Fruit fly (Drosophila melanogaster): Measurements from ENCODE around the gene AOX3.

The AOX3 gene

DNA sequence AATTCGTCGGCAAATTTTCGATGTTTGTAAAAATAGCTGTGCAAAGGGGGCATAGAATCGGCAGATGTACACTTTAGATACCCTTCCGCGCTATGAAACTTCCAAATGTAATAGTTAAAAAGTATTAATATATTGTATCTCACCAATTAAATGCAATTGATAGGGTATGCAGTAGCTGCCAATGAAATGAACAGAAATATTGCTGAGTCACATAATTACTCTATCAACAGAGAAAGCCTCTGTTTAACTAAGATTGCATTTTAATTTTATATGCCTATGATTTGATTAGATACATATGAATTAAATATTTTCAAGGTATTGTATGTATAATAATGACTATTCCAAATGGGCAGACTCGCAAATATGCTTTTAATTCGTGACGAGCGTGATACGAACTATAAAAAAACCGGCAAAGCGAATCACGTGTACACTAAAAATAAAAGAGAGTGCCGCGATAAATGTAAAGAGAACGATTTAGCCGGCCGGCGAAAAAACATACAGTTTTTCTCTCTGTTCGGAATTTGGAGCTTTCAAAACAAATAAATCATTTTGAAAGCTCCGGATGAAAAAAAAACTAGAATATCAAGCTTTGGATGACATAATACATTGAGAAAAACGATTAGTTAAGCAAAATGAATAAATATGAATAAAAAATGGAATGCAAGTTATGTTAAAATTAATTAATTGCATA is at the start of gene AOX3:
TSS of gene AOX3 (minus strand) at position 362 of the 691 bp plus-strand sequence.
- TF ChIP-seq Vsx2 (GFP tag; optimal IDR thresholded peaks at IDR 0.05; ENCODE audit: partially characterized antibody) = no peak
- peak in 1 of 2 experiments; percentile 32 for TF ChIP-seq foxo (GFP tag; optimal IDR thresholded peaks at IDR 0.05)
- TF ChIP-seq ey (GFP tag; optimal IDR thresholded peaks at IDR 0.05) = peak; percentile 8
- TF ChIP-seq woc (GFP tag; optimal IDR thresholded peaks at IDR 0.05) = peak; percentile 40
- peak; percentile 30 for TF ChIP-seq br (GFP tag; optimal IDR thresholded peaks at IDR 0.05)
- peak; percentile 27 for TF ChIP-seq h (GFP tag; optimal IDR thresholded peaks at IDR 0.05)
- TF ChIP-seq CG9705 (GFP tag; optimal IDR thresholded peaks at IDR 0.05) = no peak
- no peak for TF ChIP-seq dmrt93B (GFP tag; optimal IDR thresholded peaks at IDR 0.05)
- TF ChIP-seq OdsH (GFP tag; optimal IDR thresholded peaks at IDR 0.05) = peak; percentile 20
- TF ChIP-seq psq (GFP tag; optimal IDR thresholded peaks at IDR 0.05) = peak; percentile 47

dm6 chr3R:15596022-15596438 is 48.0 kb upstream of the AOX3 start:
- no peak for TF ChIP-seq brk (GFP tag; optimal IDR thresholded peaks at IDR 0.05)
- peak; percentile 46 for TF ChIP-seq psq (GFP tag; optimal IDR thresholded peaks at IDR 0.05)
- no peak for TF ChIP-seq Abd-B (GFP tag; optimal IDR thresholded peaks at IDR 0.05)
- TF ChIP-seq br (GFP tag; optimal IDR thresholded peaks at IDR 0.05) = peak; percentile 24
- peak; percentile 37 for TF ChIP-seq h (GFP tag; optimal IDR thresholded peaks at IDR 0.05)
- no peak for TF ChIP-seq Hr83 (GFP tag; optimal IDR thresholded peaks at IDR 0.05; ENCODE audit: poor library complexity, severe bottlenecking)
- TF ChIP-seq CG32264 (GFP tag; optimal IDR thresholded peaks at IDR 0.05) = peak; percentile 5
- peak in 1 of 2 experiments; percentile 55 for TF ChIP-seq foxo (GFP tag; optimal IDR thresholded peaks at IDR 0.05)
- TF ChIP-seq OdsH (GFP tag; optimal IDR thresholded peaks at IDR 0.05) = peak; percentile 46
- peak; percentile 38 for TF ChIP-seq HLH106 (tag; optimal IDR thresholded peaks at IDR 0.05)
- TF ChIP-seq Sp1 (GFP tag; optimal IDR thresholded peaks at IDR 0.05) = peak; percentile 51
- peak; percentile 19 for TF ChIP-seq rgr (GFP tag; optimal IDR thresholded peaks at IDR 0.05)
- TF ChIP-seq jim (GFP tag; optimal IDR thresholded peaks at IDR 0.05) = no peak
- TF ChIP-seq ey (GFP tag; optimal IDR thresholded peaks at IDR 0.05) = peak; percentile 38
- TF ChIP-seq dmrt93B (GFP tag; optimal IDR thresholded peaks at IDR 0.05) = peak; percentile 36
- peak; percentile 55 for TF ChIP-seq fru (GFP tag; optimal IDR thresholded peaks at IDR 0.05)

- TF ChIP-seq Jra (GFP tag; optimal IDR thresholded peaks at IDR 0.05) (no peak), h (GFP tag; optimal IDR thresholded peaks at IDR 0.05) (peak; percentile 71), Hnf4 (GFP tag; optimal IDR thresholded peaks at IDR 0.05) (peak; percentile 6), woc (GFP tag; optimal IDR thresholded peaks at IDR 0.05) (peak; percentile 54), br (GFP tag; optimal IDR thresholded peaks at IDR 0.05) (peak; percentile 40), foxo (GFP tag; optimal IDR thresholded peaks at IDR 0.05) (peak in 1 of 2 experiments; percentile 68), brk (GFP tag; optimal IDR thresholded peaks at IDR 0.05) (peak; percentile 21), HLH106 (tag; optimal IDR thresholded peaks at IDR 0.05) (peak; percentile 88), psq (GFP tag; optimal IDR thresholded peaks at IDR 0.05) (peak; percentile 80), lola (GFP tag; optimal IDR thresholded peaks at IDR 0.05) (no peak), OdsH (GFP tag; optimal IDR thresholded peaks at IDR 0.05) (peak; percentile 76), rgr (GFP tag; optimal IDR thresholded peaks at IDR 0.05) (peak; percentile 64), fru (GFP tag; optimal IDR thresholded peaks at IDR 0.05) (peak; percentile 70), pan (optimal IDR thresholded peaks at IDR 0.05) (no peak), Dfd (GFP tag; optimal IDR thresholded peaks at IDR 0.05) (peak; percentile 7), dmrt93B (GFP tag; optimal IDR thresholded peaks at IDR 0.05) (peak; percentile 59), ey (GFP tag; optimal IDR thresholded peaks at IDR 0.05) (peak; percentile 47), Sp1 (GFP tag; optimal IDR thresholded peaks at IDR 0.05) (peak; percentile 82), CG32264 (GFP tag; optimal IDR thresholded peaks at IDR 0.05) (no peak), CG9705 (GFP tag; optimal IDR thresholded peaks at IDR 0.05) (peak; percentile 22), Myc (optimal IDR thresholded peaks at IDR 0.05) (no peak), sv (GFP tag; optimal IDR thresholded peaks at IDR 0.05) (no peak)
These were observed 40.8 kb upstream of the AOX3 start for dm6 chr3R:15588567-15589321.

dm6 chr3R:15587491-15587890 is 39.5 kb upstream of the AOX3 start:
- TF ChIP-seq OdsH (GFP tag; optimal IDR thresholded peaks at IDR 0.05) (no peak), psq (GFP tag; optimal IDR thresholded peaks at IDR 0.05) (no peak), woc (GFP tag; optimal IDR thresholded peaks at IDR 0.05) (no peak), tai (GFP tag; optimal IDR thresholded peaks at IDR 0.05) (no peak), Hr83 (GFP tag; optimal IDR thresholded peaks at IDR 0.05; ENCODE audit: poor library complexity, severe bottlenecking) (no peak), ey (GFP tag; optimal IDR thresholded peaks at IDR 0.05) (no peak), Myc (optimal IDR thresholded peaks at IDR 0.05) (no peak), Mio (GFP tag; optimal IDR thresholded peaks at IDR 0.05) (no peak), jim (GFP tag; optimal IDR thresholded peaks at IDR 0.05) (no peak), rgr (GFP tag; optimal IDR thresholded peaks at IDR 0.05) (no peak), Dfd (GFP tag; optimal IDR thresholded peaks at IDR 0.05) (no peak), HLH106 (tag; optimal IDR thresholded peaks at IDR 0.05) (no peak), Sp1 (GFP tag; optimal IDR thresholded peaks at IDR 0.05) (no peak), foxo (GFP tag; optimal IDR thresholded peaks at IDR 0.05) (no peak), lola (GFP tag; optimal IDR thresholded peaks at IDR 0.05) (no peak), CG9705 (GFP tag; optimal IDR thresholded peaks at IDR 0.05) (no peak), Jra (GFP tag; optimal IDR thresholded peaks at IDR 0.05) (no peak), Vsx2 (GFP tag; optimal IDR thresholded peaks at IDR 0.05; ENCODE audit: partially characterized antibody) (no peak), fru (GFP tag; optimal IDR thresholded peaks at IDR 0.05) (no peak), dl (GFP tag; optimal IDR thresholded peaks at IDR 0.05; ENCODE audit: insufficient read depth in 1 of 2, partially characterized antibody in 2 of 2) (no peak)
